Fruit fly (Drosophila melanogaster) whole organism, embryonic: Measurements from ENCODE around the gene Rbp.

Experiments
- Awh ChIP-seq: fragments of 200-800 bp; sonication (Bioruptor generic); IDR thresholded peaks from 2 replicates; pipeline ENCODE4, ENCODE4 v1.3.6; 2022; ENCODE audit warnings: missing biosample characterization, missing genetic modification characterization
- B-H1 ChIP-seq: fragments of 200-800 bp; sonication (Bioruptor generic); IDR thresholded peaks from 3 replicates; pipeline ENCODE4 v1.3.6; 2022; ENCODE audit warnings: missing biosample characterization, missing genetic modification characterization
- Bdp1 ChIP-seq: fragments of 200-800 bp; sonication (Bioruptor generic); optimal IDR thresholded peaks from 3 replicates; lab custom pipeline; 2016; ENCODE audit warnings: missing biosample characterization, missing genetic modification characterization
- CG10979 ChIP-seq: fragments of 200-800 bp; sonication (Bioruptor generic); optimal IDR thresholded peaks from 2 replicates; lab custom pipeline; 2018; ENCODE audit warnings: missing biosample characterization, mild to moderate bottlenecking, missing genetic modification characterization, moderate library complexity
- CG12104 ChIP-seq: fragments of 200-800 bp; sonication (Bioruptor generic); optimal IDR thresholded peaks from 3 replicates; lab custom pipeline; 2016; ENCODE audit warnings: missing biosample characterization, missing genetic modification characterization
- CG12391 ChIP-seq: fragments of 200-800 bp; sonication (Bioruptor generic); optimal IDR thresholded peaks from 3 replicates; lab custom pipeline; 2018; ENCODE audit warnings: missing biosample characterization, mild to moderate bottlenecking, missing genetic modification characterization, moderate library complexity
- CG13296 ChIP-seq: fragments of 200-800 bp; sonication (Bioruptor generic); optimal IDR thresholded peaks from 3 replicates; lab custom pipeline; 2018; ENCODE audit warnings: missing biosample characterization, mild to moderate bottlenecking, missing genetic modification characterization
- CG13424 ChIP-seq: fragments of 200-800 bp; sonication (Bioruptor generic); optimal IDR thresholded peaks from 2 replicates; lab custom pipeline; 2019; ENCODE audit warnings: missing biosample characterization, mild to moderate bottlenecking, missing genetic modification characterization, moderate library complexity
- CG14965 ChIP-seq: fragments of 200-800 bp; sonication (Bioruptor generic); optimal IDR thresholded peaks from 2 replicates; lab custom pipeline; 2016; ENCODE audit warnings: missing biosample characterization, missing genetic modification characterization, borderline replicate concordance
- CG18764 ChIP-seq: fragments of 200-800 bp; sonication (Bioruptor generic); optimal IDR thresholded peaks from 3 replicates; lab custom pipeline; 2016; ENCODE audit warnings: missing biosample characterization, missing genetic modification characterization
- CG2712 ChIP-seq: fragments of 200-800 bp; optimal IDR thresholded peaks from 3 replicates; lab custom pipeline; 2019; ENCODE audit warnings: missing biosample characterization, mild to moderate bottlenecking, missing genetic modification characterization, moderate library complexity
- CG3726 ChIP-seq: fragments of 200-800 bp; sonication (Bioruptor generic); IDR thresholded peaks from 3 replicates; pipeline ENCODE4, ENCODE4 v1.3.6; 2022; ENCODE audit warnings: missing biosample characterization, missing genetic modification characterization
- CG5180 ChIP-seq: fragments of 200-800 bp; sonication (Bioruptor generic); optimal IDR thresholded peaks from 3 replicates; lab custom pipeline; 2017; ENCODE audit warnings: missing biosample characterization, missing genetic modification characterization, mild to moderate bottlenecking, moderate library complexity, missing genetic modification reagents
- CG5953 ChIP-seq: fragments of 200-800 bp; sonication (Bioruptor generic); IDR thresholded peaks from 2 replicates; pipeline ENCODE4 v1.3.6; 2022; ENCODE audit warnings: missing biosample characterization, missing genetic modification characterization
- CG6791 ChIP-seq: fragments of 200-800 bp; sonication (Bioruptor generic); IDR thresholded peaks from 3 replicates; pipeline ENCODE4 v1.3.6; 2022; ENCODE audit warnings: missing biosample characterization, missing genetic modification characterization; ENCODE audit not compliant: partially characterized antibody
- CG8089 ChIP-seq: fragments of 200-800 bp; sonication (Bioruptor generic); optimal IDR thresholded peaks from 3 replicates; lab custom pipeline; 2016; ENCODE audit warnings: missing biosample characterization, missing genetic modification characterization
- CG8924 ChIP-seq: fragments of 200-800 bp; optimal IDR thresholded peaks from 3 replicates; lab custom pipeline; 2019; ENCODE audit warnings: missing biosample characterization, mild to moderate bottlenecking, missing genetic modification characterization, moderate library complexity
- CG9437 ChIP-seq: fragments of 200-800 bp; sonication (Bioruptor generic); optimal IDR thresholded peaks from 2 replicates; lab custom pipeline; 2018; ENCODE audit warnings: missing biosample characterization, mild to moderate bottlenecking, missing genetic modification characterization
- D ChIP-seq, 2 experiments: fragments of 200-800 bp in 1 of 2; fragments of >200 bp in 1 of 2; sonication (Bioruptor generic) in 1 of 2; optimal IDR thresholded peaks; 2 replicates in 1 of 2; 3 replicates in 1 of 2; lab custom pipeline; 2017; ENCODE audit warnings: mild to moderate bottlenecking in 1 of 2, missing biosample characterization in 1 of 2, missing genetic modification characterization in 1 of 2, missing genetic modification reagents in 1 of 2
- Fer1 ChIP-seq: fragments of 200-800 bp; sonication (Bioruptor generic); optimal IDR thresholded peaks from 2 replicates; lab custom pipeline; 2017; ENCODE audit warnings: missing biosample characterization, mild to moderate bottlenecking, missing genetic modification characterization
- HHEX ChIP-seq: fragments of 200-800 bp; sonication (Bioruptor generic); optimal IDR thresholded peaks from 3 replicates; lab custom pipeline; 2017; ENCODE audit warnings: missing biosample characterization, mild to moderate bottlenecking, missing genetic modification characterization, missing genetic modification reagents
- HLH4C ChIP-seq: fragments of 200-800 bp; sonication (Bioruptor generic); IDR thresholded peaks from 3 replicates; pipeline ENCODE4 v1.3.6; 2022; ENCODE audit warnings: missing biosample characterization, missing genetic modification characterization; ENCODE audit not compliant: partially characterized antibody
- Max ChIP-seq: fragments of 200-800 bp; sonication (Bioruptor generic); optimal IDR thresholded peaks from 2 replicates; lab custom pipeline; 2016; ENCODE audit warnings: missing biosample characterization, mild to moderate bottlenecking, missing genetic modification characterization
- Myb ChIP-seq: fragments of 200-800 bp; sonication (Bioruptor generic); optimal IDR thresholded peaks from 2 replicates; lab custom pipeline; 2016; ENCODE audit warnings: missing biosample characterization, missing genetic modification characterization
- Taf1 ChIP-seq: fragments of 200-800 bp; sonication (Bioruptor generic); IDR thresholded peaks from 2 replicates; pipeline ENCODE4 v1.3.6; 2022; ENCODE audit warnings: missing biosample characterization, missing genetic modification characterization
- Trl ChIP-seq, 3 experiments: fragments of >200 bp in 2 of 3; fragments of 200-800 bp in 1 of 3; sonication (Bioruptor generic) in 1 of 3; optimal IDR thresholded peaks; 2 replicates in 1 of 3; 3 replicates in 2 of 3; lab custom pipeline; 2016 to 2017; ENCODE audit warnings: missing biosample characterization in 1 of 3, missing genetic modification characterization in 1 of 3
- ap ChIP-seq: fragments of 200-800 bp; sonication (Bioruptor generic); IDR thresholded peaks from 2 replicates; pipeline ENCODE4 v1.3.6; 2022; ENCODE audit warnings: missing biosample characterization, missing genetic modification characterization
- ara ChIP-seq: fragments of 200-800 bp; sonication (Bioruptor generic); IDR thresholded peaks from 2 replicates; pipeline ENCODE4 v1.3.6; 2022; ENCODE audit warnings: missing biosample characterization, missing genetic modification characterization
- bowl ChIP-seq: fragments of 200-800 bp; sonication (Bioruptor generic); IDR thresholded peaks from 2 replicates; pipeline ENCODE4 v1.3.6; 2022; ENCODE audit warnings: missing biosample characterization, missing genetic modification characterization
- dmrt11E ChIP-seq: fragments of 200-800 bp; sonication (Bioruptor generic); optimal IDR thresholded peaks from 3 replicates; lab custom pipeline; 2018; ENCODE audit warnings: missing biosample characterization, mild to moderate bottlenecking, missing genetic modification characterization, moderate library complexity
- dysf ChIP-seq: fragments of 200-800 bp; sonication (Bioruptor generic); IDR thresholded peaks from 3 replicates; pipeline ENCODE4 v1.3.6; 2022; ENCODE audit warnings: missing biosample characterization, missing genetic modification characterization
- ems ChIP-seq: fragments of 200-800 bp; sonication (Bioruptor generic); optimal IDR thresholded peaks from 3 replicates; lab custom pipeline; 2016; ENCODE audit warnings: missing biosample characterization, missing genetic modification characterization
- eve ChIP-seq, 2 experiments: fragments of >200 bp; optimal IDR thresholded peaks; 2 replicates each; lab custom pipeline; 2017; ENCODE audit warnings: missing biosample characterization in 2 of 2, missing genetic modification characterization in 2 of 2
- ftz-f1 ChIP-seq: fragments of 200-800 bp; sonication (Bioruptor generic); optimal IDR thresholded peaks from 2 replicates; lab custom pipeline; 2016; ENCODE audit warnings: missing biosample characterization, missing genetic modification characterization
- gfzf ChIP-seq: fragments of 200-800 bp; sonication (Bioruptor generic); optimal IDR thresholded peaks from 2 replicates; lab custom pipeline; 2016; ENCODE audit warnings: missing biosample characterization, mild to moderate bottlenecking, missing genetic modification characterization, moderate library complexity
- gro ChIP-seq: fragments of 200-800 bp; sonication (Bioruptor generic); optimal IDR thresholded peaks from 2 replicates; lab custom pipeline; 2016; ENCODE audit warnings: missing biosample characterization, missing genetic modification characterization
- her ChIP-seq: fragments of 200-800 bp; sonication (Bioruptor generic); optimal IDR thresholded peaks from 2 replicates; lab custom pipeline; 2016; ENCODE audit warnings: missing biosample characterization, missing genetic modification characterization
- kay ChIP-seq: fragments of 200-800 bp; sonication (Bioruptor generic); optimal IDR thresholded peaks from 2 replicates; lab custom pipeline; 2016; ENCODE audit warnings: missing biosample characterization, missing genetic modification characterization
- ken ChIP-seq: fragments of 200-800 bp; sonication (Bioruptor generic); IDR thresholded peaks from 3 replicates; pipeline ENCODE4 v1.3.6; 2022; ENCODE audit warnings: missing biosample characterization, missing genetic modification characterization
- knrl ChIP-seq: fragments of 200-800 bp; sonication (Bioruptor generic); IDR thresholded peaks from 3 replicates; pipeline ENCODE4 v1.3.6; 2022; ENCODE audit warnings: missing biosample characterization, missing genetic modification characterization; ENCODE audit not compliant: partially characterized antibody
- lbe ChIP-seq: fragments of 200-800 bp; sonication (Bioruptor generic); optimal IDR thresholded peaks from 2 replicates; lab custom pipeline; 2016; ENCODE audit warnings: missing biosample characterization, mild to moderate bottlenecking, missing genetic modification characterization
- maf-S ChIP-seq: fragments of 200-800 bp; sonication (Bioruptor generic); optimal IDR thresholded peaks from 2 replicates; lab custom pipeline; 2016; ENCODE audit warnings: missing biosample characterization, missing genetic modification characterization
- mam ChIP-seq: fragments of 200-800 bp; sonication (Bioruptor generic); optimal IDR thresholded peaks from 3 replicates; lab custom pipeline; 2016; ENCODE audit warnings: missing biosample characterization, missing genetic modification characterization
- odd ChIP-seq: fragments of 200-800 bp; sonication (Bioruptor generic); optimal IDR thresholded peaks from 2 replicates; lab custom pipeline; 2017; ENCODE audit warnings: missing biosample characterization, mild to moderate bottlenecking, missing genetic modification characterization
- sd ChIP-seq: fragments of 200-800 bp; sonication (Bioruptor generic); optimal IDR thresholded peaks from 3 replicates; lab custom pipeline; 2018; ENCODE audit warnings: missing biosample characterization, mild to moderate bottlenecking, missing genetic modification characterization, moderate library complexity
- slp2 ChIP-seq: fragments of 200-800 bp; sonication (Bioruptor generic); optimal IDR thresholded peaks from 2 replicates; lab custom pipeline; 2016; ENCODE audit warnings: missing biosample characterization, missing genetic modification characterization
- sob ChIP-seq: fragments of 200-800 bp; sonication (Bioruptor generic); IDR thresholded peaks from 2 replicates; pipeline ENCODE4 v1.3.6; 2022; ENCODE audit warnings: missing biosample characterization, missing genetic modification characterization
- wor ChIP-seq: fragments of 200-800 bp; sonication (Bioruptor generic); IDR thresholded peaks from 2 replicates; pipeline ENCODE4 v1.3.6; 2022; ENCODE audit warnings: missing biosample characterization, missing genetic modification characterization

Gene Rbp

DNA sequence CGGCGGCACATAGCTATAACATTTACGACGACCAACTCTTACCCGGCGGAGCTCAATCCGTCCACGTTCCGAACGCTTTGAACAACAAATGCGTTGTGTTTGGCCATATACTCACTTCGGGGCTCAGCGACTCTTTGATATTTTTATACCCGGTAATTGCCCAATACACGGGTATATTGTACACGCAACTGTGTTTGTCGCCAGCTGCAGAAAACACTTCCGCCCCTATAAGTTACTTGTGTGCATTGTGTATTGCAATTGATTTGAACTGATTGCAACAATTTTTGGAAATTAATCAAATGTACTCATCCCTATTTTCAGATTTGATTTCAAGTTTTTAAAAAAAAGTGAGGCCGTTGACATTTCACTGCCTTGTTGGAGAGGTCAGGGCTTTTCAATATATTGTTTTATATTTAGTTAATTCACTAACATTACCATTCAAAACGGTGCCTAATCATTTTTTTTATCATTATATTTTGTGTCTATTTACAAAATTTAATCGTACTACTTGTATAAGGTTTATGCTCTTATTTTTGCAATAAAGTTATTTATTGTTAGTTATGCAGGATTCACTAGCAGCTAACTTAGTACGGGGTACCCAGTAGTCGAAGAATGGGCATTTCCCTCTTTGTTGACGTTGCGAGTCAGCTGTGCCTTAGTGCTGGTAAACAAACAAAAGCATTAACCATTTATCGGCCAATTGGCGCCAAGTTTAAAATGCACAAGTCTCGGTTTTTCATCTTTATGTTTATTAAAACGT is 31.3 kb upstream of the Rbp start, which contains the start of gene Nagk (continued):
- TF ChIP-seq CG8924 (tag; lab: Kevin White, UChicago) (peak; percentile 79), CG10979 (tag; lab: Kevin White, UChicago) (peak; percentile 59), dmrt11E (peak; percentile 34), dysf (GFP tag; lab: Robert Waterston, UW) (peak; percentile 34; the same call in 2 of the 3 replicates), CG12391 (tag; lab: Kevin White, UChicago) (peak; percentile 77), CG9437 (GFP tag; lab: Kevin White, UChicago) (peak; percentile 79), gro (GFP tag; lab: Kevin White, UChicago) (peak; percentile 60), ara (GFP tag; lab: Robert Waterston, UW) (no peak), wor (GFP tag; lab: Robert Waterston, UW) (no peak), slp2 (GFP tag; lab: Kevin White, UChicago) (peak; percentile 46), sob (0 out of 2 replicates have a peak, but pooled peaks have one; percentile 27), sd (no peak), eve (GFP tag; optimal IDR thresholded peaks at IDR 0.05; lab: Kevin White, UChicago) (no peak), CG14965 (GFP tag; lab: Kevin White, UChicago) (no peak), odd (GFP tag; lab: Kevin White, UChicago) (peak; percentile 68), gfzf (GFP tag; lab: Kevin White, UChicago) (no peak), HHEX (peak; percentile 27), Bdp1 (GFP tag; lab: Kevin White, UChicago) (no peak), B-H1 (GFP tag; lab: Robert Waterston, UW) (0 out of 3 replicates have a peak, but pooled peaks have one; percentile 19), CG12104 (GFP tag; lab: Kevin White, UChicago) (peak; percentile 77), maf-S (GFP tag; lab: Kevin White, UChicago) (peak; percentile 30), Max (GFP tag; lab: Kevin White, UChicago) (peak; percentile 67), ftz-f1 (GFP tag; lab: Kevin White, UChicago) (peak; percentile 34), bowl (GFP tag; lab: Robert Waterston, UW) (no peak), Taf1 (GFP tag; lab: Robert Waterston, UW) (no peak), CG8089 (GFP tag; lab: Kevin White, UChicago) (peak; percentile 19), CG5953 (GFP tag; lab: Robert Waterston, UW) (0 out of 2 replicates have a peak, but pooled peaks have one; percentile 40), ems (GFP tag; lab: Kevin White, UChicago) (peak; percentile 43), lbe (GFP tag; lab: Kevin White, UChicago) (peak; percentile 55), CG2712 (tag; lab: Kevin White, UChicago) (peak; percentile 59), D (optimal IDR thresholded peaks at IDR 0.05; lab: Kevin White, UChicago) (no peak), D (GFP tag; optimal IDR thresholded peaks at IDR 0.05; lab: Kevin White, UChicago) (peak; percentile 62), CG3726 (GFP tag; lab: Robert Waterston, UW) (no peak), CG13296 (GFP tag; lab: Kevin White, UChicago) (peak; percentile 40), HLH4C (GFP tag; lab: Robert Waterston, UW) (no peak), ap (GFP tag; lab: Robert Waterston, UW) (no peak), CG6791 (GFP tag; lab: Robert Waterston, UW) (peak; percentile 68; the same call in 2 of the 3 replicates), her (GFP tag; lab: Kevin White, UChicago) (peak; percentile 40), Trl (optimal IDR thresholded peaks at IDR 0.05; lab: Kevin White, UChicago) (no peak), Trl (GFP tag; optimal IDR thresholded peaks at IDR 0.05; lab: Kevin White, UChicago) (peak; percentile 37), ken (peak; percentile 48; the same call in 1 of the 3 replicates), kay (peak; percentile 52), knrl (GFP tag; lab: Robert Waterston, UW) (no peak; the same call in 2 of the 3 replicates), Myb (GFP tag; lab: Kevin White, UChicago) (peak; percentile 33), CG5180 (GFP tag; lab: Kevin White, UChicago) (peak; percentile 18), Fer1 (GFP tag; lab: Kevin White, UChicago) (peak; percentile 37), CG18764 (GFP tag; lab: Kevin White, UChicago) (no peak), CG13424 (tag; lab: Kevin White, UChicago) (peak; percentile 52), mam (GFP tag; lab: Kevin White, UChicago) (peak; percentile 40), Awh (peak; percentile 60; the same call in 1 of the 2 replicates)
